Fruit fly (Drosophila melanogaster): ENCODE results near the gene ghi.

- TF ChIP-seq N (GFP tag; optimal IDR thresholded peaks at IDR 0.05) (no peak), rgr (GFP tag; optimal IDR thresholded peaks at IDR 0.05) (no peak)
These were observed 16.1 kb downstream of the ghi start for dm6 chr3L:9467763-9468206.

Data from whole organism, wandering third instar larva.